Worm (Caenorhabditis elegans): ENCODE measurements around the gene spp-11.

Gene spp-11

ce11 chrII:6355396-6356346, 51.5 kb downstream of the spp-11 start, which contains the start of gene C32D5.11 (continued):
- TF ChIP-seq ceh-16 (tag; optimal IDR thresholded peaks at IDR 0.05) (no peak), unc-39 (tag; optimal IDR thresholded peaks at IDR 0.05) (no peak), ceh-82 (tag; optimal IDR thresholded peaks at IDR 0.05) (no peak), elt-3 (tag; optimal IDR thresholded peaks at IDR 0.05) (no peak), sma-3 (GFP tag; optimal IDR thresholded peaks at IDR 0.05) (peak; percentile 64), skn-1 (tag; optimal IDR thresholded peaks at IDR 0.05) (no peak)
